Fruit fly (Drosophila melanogaster) whole organism, embryonic: Measurements from ENCODE around the gene Cpr66Cb.
A peak's percentile ranks its signal among the peaks of the same experiment; 100 is the strongest.

Source experiments
- Atf6 ChIP-seq: fragments of 200-800 bp; sonication (Bioruptor generic); IDR thresholded peaks from 2 replicates; pipeline ENCODE4 v1.3.6; 2022; ENCODE audit warnings: missing biosample characterization, missing genetic modification characterization
- CG1024 ChIP-seq: fragments of 200-800 bp; sonication (Bioruptor generic); IDR thresholded peaks from 2 replicates; pipeline ENCODE4 v1.3.6; 2022; ENCODE audit warnings: missing biosample characterization, missing genetic modification characterization
- CG11560 ChIP-seq: fragments of 200-800 bp; sonication (Bioruptor generic); IDR thresholded peaks from 3 replicates; pipeline ENCODE4 v1.3.6; 2022; ENCODE audit warnings: missing biosample characterization, missing genetic modification characterization
- CG12155 ChIP-seq: fragments of 200-800 bp; sonication (Bioruptor generic); optimal IDR thresholded peaks from 3 replicates; lab custom pipeline; 2016; ENCODE audit warnings: missing biosample characterization, missing genetic modification characterization
- CG12236 ChIP-seq: fragments of 200-800 bp; sonication (Bioruptor generic); optimal IDR thresholded peaks from 2 replicates; lab custom pipeline; 2016; ENCODE audit warnings: missing biosample characterization, missing genetic modification characterization
- CG12659 ChIP-seq: fragments of 200-800 bp; sonication (Bioruptor generic); optimal IDR thresholded peaks from 3 replicates; lab custom pipeline; 2017; ENCODE audit warnings: mild to moderate bottlenecking, missing biosample characterization, missing genetic modification reagents, missing genetic modification characterization
- CG12744 ChIP-seq: fragments of 200-800 bp; sonication (Bioruptor generic); optimal IDR thresholded peaks from 2 replicates; lab custom pipeline; 2016; ENCODE audit warnings: missing biosample characterization, missing genetic modification characterization
- CG15269 ChIP-seq: fragments of 200-800 bp; sonication (Bioruptor generic); optimal IDR thresholded peaks from 2 replicates; lab custom pipeline; 2018; ENCODE audit warnings: missing biosample characterization, mild to moderate bottlenecking, missing genetic modification characterization, moderate library complexity
- CG18262 ChIP-seq: fragments of 200-800 bp; optimal IDR thresholded peaks from 3 replicates; lab custom pipeline; 2019; ENCODE audit warnings: missing biosample characterization, mild to moderate bottlenecking, missing genetic modification characterization, moderate library complexity
- CG18619 ChIP-seq: fragments of 200-800 bp; sonication (Bioruptor generic); optimal IDR thresholded peaks from 3 replicates; lab custom pipeline; 2017; ENCODE audit warnings: missing biosample characterization, mild to moderate bottlenecking, missing genetic modification characterization
- CG2120 ChIP-seq: fragments of 200-800 bp; sonication (Bioruptor generic); optimal IDR thresholded peaks from 3 replicates; lab custom pipeline; 2016; ENCODE audit warnings: missing biosample characterization, missing genetic modification characterization
- CG2678 ChIP-seq: fragments of 200-800 bp; sonication (Bioruptor generic); optimal IDR thresholded peaks from 3 replicates; lab custom pipeline; 2019; ENCODE audit warnings: missing biosample characterization, mild to moderate bottlenecking, missing genetic modification characterization, moderate library complexity
- CG30403 ChIP-seq: fragments of 200-800 bp; sonication (Bioruptor generic); optimal IDR thresholded peaks from 3 replicates; lab custom pipeline; 2016; ENCODE audit warnings: missing biosample characterization, missing genetic modification characterization
- CG30431 ChIP-seq: fragments of 200-800 bp; sonication (Bioruptor generic); optimal IDR thresholded peaks from 2 replicates; lab custom pipeline; 2017; ENCODE audit warnings: missing biosample characterization, missing genetic modification characterization
- CG31441 ChIP-seq: fragments of 200-800 bp; sonication (Bioruptor generic); IDR thresholded peaks from 2 replicates; pipeline ENCODE4 v1.3.6; 2022; ENCODE audit warnings: missing biosample characterization, missing genetic modification characterization
- CG3407 ChIP-seq: fragments of 200-800 bp; sonication (Bioruptor generic); optimal IDR thresholded peaks from 2 replicates; lab custom pipeline; 2018; ENCODE audit warnings: missing biosample characterization, mild to moderate bottlenecking, missing genetic modification characterization
- CG43689 ChIP-seq: fragments of 200-800 bp; sonication (Bioruptor generic); IDR thresholded peaks from 2 replicates; pipeline ENCODE4 v1.3.6; 2022; ENCODE audit warnings: missing biosample characterization, missing genetic modification characterization
- CG6689 ChIP-seq: fragments of 200-800 bp; sonication (Bioruptor generic); IDR thresholded peaks from 2 replicates; pipeline ENCODE4 v1.3.6; 2022; ENCODE audit warnings: missing biosample characterization, missing genetic modification characterization
- CG7987 ChIP-seq: fragments of 200-800 bp; sonication (Bioruptor generic); optimal IDR thresholded peaks from 2 replicates; lab custom pipeline; 2018; ENCODE audit warnings: missing biosample characterization, mild to moderate bottlenecking, missing genetic modification characterization, moderate library complexity
- CG9727 ChIP-seq: fragments of 200-800 bp; sonication (Bioruptor generic); optimal IDR thresholded peaks from 3 replicates; lab custom pipeline; 2017; ENCODE audit warnings: missing biosample characterization, mild to moderate bottlenecking, missing genetic modification characterization
- CG9817 ChIP-seq: fragments of 200-800 bp; sonication (Bioruptor generic); optimal IDR thresholded peaks from 2 replicates; lab custom pipeline; 2018; ENCODE audit warnings: missing biosample characterization, mild to moderate bottlenecking, missing genetic modification characterization, moderate library complexity
- Camta ChIP-seq: fragments of 200-800 bp; sonication (Bioruptor generic); optimal IDR thresholded peaks from 2 replicates; lab custom pipeline; 2016; ENCODE audit warnings: missing biosample characterization, missing genetic modification characterization
- Drgx ChIP-seq: fragments of 200-800 bp; sonication (Bioruptor generic); IDR thresholded peaks from 2 replicates; pipeline ENCODE4 v1.3.6; 2022; ENCODE audit warnings: missing biosample characterization, missing genetic modification characterization
- E2f1 ChIP-seq: fragments of 200-800 bp; sonication (Bioruptor generic); IDR thresholded peaks from 2 replicates; pipeline ENCODE4 v1.3.6; 2022; ENCODE audit warnings: missing biosample characterization, missing genetic modification characterization
- Gug ChIP-seq: fragments of 200-800 bp; sonication (Bioruptor generic); IDR thresholded peaks from 4 replicates; pipeline ENCODE4 v1.3.6; 2022; ENCODE audit warnings: missing biosample characterization, missing genetic modification characterization
- H2.0 ChIP-seq: fragments of 200-800 bp; sonication (Bioruptor generic); IDR thresholded peaks from 2 replicates; pipeline ENCODE4 v1.3.6; 2022; ENCODE audit warnings: missing biosample characterization, missing genetic modification characterization
- Hr51 ChIP-seq, 2 experiments: fragments of 200-800 bp; sonication (Bioruptor generic); optimal IDR thresholded peaks; 2 replicates in 1 of 2; 3 replicates in 1 of 2; lab custom pipeline; 2016 to 2018; ENCODE audit warnings: missing biosample characterization in 2 of 2, missing genetic modification characterization in 2 of 2, mild to moderate bottlenecking in 1 of 2, moderate library complexity in 1 of 2
- Hsf ChIP-seq: fragments of 200-800 bp; sonication (Bioruptor generic); optimal IDR thresholded peaks from 3 replicates; lab custom pipeline; 2016; ENCODE audit warnings: missing biosample characterization, missing genetic modification characterization
- Nf-YB ChIP-seq: fragments of 200-800 bp; sonication (Bioruptor generic); optimal IDR thresholded peaks from 3 replicates; lab custom pipeline; 2019; ENCODE audit warnings: missing biosample characterization, mild to moderate bottlenecking, missing genetic modification characterization, moderate library complexity
- NfI ChIP-seq: fragments of 200-800 bp; sonication (Bioruptor generic); optimal IDR thresholded peaks from 3 replicates; lab custom pipeline; 2018; ENCODE audit warnings: missing biosample characterization, mild to moderate bottlenecking, missing genetic modification characterization, moderate library complexity
- croc ChIP-seq: fragments of 200-800 bp; sonication (Bioruptor generic); conservative IDR thresholded peaks from 3 replicates; pipeline ENCODE4 v1.3.6; 2022; ENCODE audit warnings: missing biosample characterization, missing genetic modification characterization
- dan ChIP-seq: fragments of 200-800 bp; sonication (Bioruptor generic); IDR thresholded peaks from 2 replicates; pipeline ENCODE4 v1.3.6; 2022; ENCODE audit warnings: missing biosample characterization, missing genetic modification characterization
- ems ChIP-seq: fragments of 200-800 bp; sonication (Bioruptor generic); optimal IDR thresholded peaks from 3 replicates; lab custom pipeline; 2016; ENCODE audit warnings: missing biosample characterization, missing genetic modification characterization
- fd96Cb ChIP-seq: fragments of 200-800 bp; sonication (Bioruptor generic); optimal IDR thresholded peaks from 2 replicates; lab custom pipeline; 2018; ENCODE audit warnings: missing biosample characterization, mild to moderate bottlenecking, missing genetic modification characterization, moderate library complexity
- gro ChIP-seq: fragments of 200-800 bp; sonication (Bioruptor generic); optimal IDR thresholded peaks from 2 replicates; lab custom pipeline; 2016; ENCODE audit warnings: missing biosample characterization, missing genetic modification characterization
- jumu ChIP-seq: fragments of 200-800 bp; sonication (Bioruptor generic); optimal IDR thresholded peaks from 3 replicates; lab custom pipeline; 2016; ENCODE audit warnings: missing biosample characterization, missing genetic modification characterization
- kay ChIP-seq: fragments of 200-800 bp; sonication (Bioruptor generic); optimal IDR thresholded peaks from 2 replicates; lab custom pipeline; 2016; ENCODE audit warnings: missing biosample characterization, missing genetic modification characterization
- lab ChIP-seq: fragments of 200-800 bp; sonication (Bioruptor generic); optimal IDR thresholded peaks from 3 replicates; lab custom pipeline; 2017; ENCODE audit warnings: missing biosample characterization, missing genetic modification characterization, mild to moderate bottlenecking, moderate library complexity, missing genetic modification reagents
- lilli ChIP-seq: fragments of 200-800 bp; sonication (Bioruptor generic); optimal IDR thresholded peaks from 3 replicates; lab custom pipeline; 2016; ENCODE audit warnings: missing biosample characterization, missing genetic modification characterization
- nmo ChIP-seq: fragments of 200-800 bp; sonication (Bioruptor generic); optimal IDR thresholded peaks from 2 replicates; lab custom pipeline; 2018; ENCODE audit warnings: missing biosample characterization, mild to moderate bottlenecking, missing genetic modification characterization, moderate library complexity
- otp ChIP-seq: fragments of 200-800 bp; sonication (Bioruptor generic); IDR thresholded peaks from 3 replicates; pipeline ENCODE4, ENCODE4 v1.3.6; 2022; ENCODE audit warnings: missing biosample characterization, missing genetic modification characterization
- phol ChIP-seq: fragments of 200-800 bp; sonication (Bioruptor generic); optimal IDR thresholded peaks from 3 replicates; lab custom pipeline; 2018; ENCODE audit warnings: missing biosample characterization, mild to moderate bottlenecking, missing genetic modification characterization, moderate library complexity
- rib ChIP-seq: fragments of 200-800 bp; sonication (Bioruptor generic); IDR thresholded peaks from 2 replicates; pipeline ENCODE4 v1.3.6; 2022; ENCODE audit warnings: missing biosample characterization, missing genetic modification characterization
- sd ChIP-seq: fragments of 200-800 bp; sonication (Bioruptor generic); optimal IDR thresholded peaks from 3 replicates; lab custom pipeline; 2018; ENCODE audit warnings: missing biosample characterization, mild to moderate bottlenecking, missing genetic modification characterization, moderate library complexity
- sens ChIP-seq: fragments of 200-800 bp; sonication (Bioruptor generic); peaks from one replicate; lab custom pipeline; 2016; ENCODE audit warnings: missing biosample characterization, missing genetic modification characterization
- seq ChIP-seq: fragments of 200-800 bp; sonication (Bioruptor generic); IDR thresholded peaks from 2 replicates; pipeline ENCODE4 v1.3.6; 2022; ENCODE audit warnings: missing biosample characterization, missing genetic modification characterization
- wdn ChIP-seq: fragments of 200-800 bp; sonication (Bioruptor generic); IDR thresholded peaks from 2 replicates; pipeline ENCODE4 v1.3.6; 2022; ENCODE audit warnings: missing biosample characterization, missing genetic modification characterization
- wor ChIP-seq: fragments of 200-800 bp; sonication (Bioruptor generic); IDR thresholded peaks from 2 replicates; pipeline ENCODE4 v1.3.6; 2022; ENCODE audit warnings: missing biosample characterization, missing genetic modification characterization
- zen ChIP-seq: fragments of 200-800 bp; sonication (Bioruptor generic); optimal IDR thresholded peaks from 3 replicates; lab custom pipeline; 2018; ENCODE audit warnings: missing biosample characterization, mild to moderate bottlenecking, missing genetic modification characterization, moderate library complexity

Cpr66Cb gene

DNA sequence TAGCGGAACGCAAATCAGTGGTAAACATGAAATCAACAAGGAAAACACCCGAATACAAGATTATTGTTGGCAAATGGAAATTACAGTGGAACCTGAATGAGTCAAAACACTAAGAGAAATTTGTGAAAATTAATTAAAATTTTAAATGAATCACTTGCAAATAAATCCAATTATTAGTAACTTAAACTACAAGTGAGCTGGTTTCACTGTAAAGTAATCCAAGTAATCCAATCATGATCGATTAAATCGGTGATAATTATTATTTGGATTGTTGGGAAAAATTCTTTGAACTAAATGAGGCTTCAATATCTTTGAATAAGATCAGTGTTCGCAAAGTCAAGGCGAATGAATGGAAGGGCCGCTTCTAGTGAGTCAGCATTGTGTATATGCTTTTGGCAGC is 48.1 kb upstream of the Cpr66Cb start (continued):
- 0 out of 2 replicates have a peak, but pooled peaks have one; percentile 14 for TF ChIP-seq CG31441 (GFP tag; lab: Robert Waterston, UW)
- TF ChIP-seq otp (GFP tag; lab: Robert Waterston, UW), result no peak
- no peak for TF ChIP-seq CG7987
- TF ChIP-seq CG9727 (GFP tag; lab: Kevin White, UChicago), result no peak
- TF ChIP-seq CG2678, result peak; percentile 48
- TF ChIP-seq Atf6, result peak; percentile 58
- TF ChIP-seq CG30431 (GFP tag; lab: Kevin White, UChicago), result no peak
- TF ChIP-seq wor (GFP tag; lab: Robert Waterston, UW), result no peak
- peak; percentile 2 for TF ChIP-seq fd96Cb
- peak; percentile 16 for TF ChIP-seq nmo (GFP tag; lab: Kevin White, UChicago)
- peak; percentile 43 for TF ChIP-seq kay
- no peak for TF ChIP-seq E2f1 (GFP tag; lab: Robert Waterston, UW)
- no peak for TF ChIP-seq CG12744 (GFP tag; lab: Kevin White, UChicago)
- peak; percentile 31 for TF ChIP-seq Hsf
- peak; percentile 46 for TF ChIP-seq CG2120 (GFP tag; lab: Kevin White, UChicago)
- no peak for TF ChIP-seq Drgx (GFP tag; lab: Robert Waterston, UW)
- TF ChIP-seq sens (GFP tag; lab: Kevin White, UChicago), result peak; percentile 62
- peak in 1 of 2 experiments; percentile 45 for TF ChIP-seq Hr51 (GFP tag; optimal IDR thresholded peaks at IDR 0.05; lab: Kevin White, UChicago)
- peak; percentile 6 for TF ChIP-seq lilli (GFP tag; lab: Kevin White, UChicago)
- peak; percentile 51 for TF ChIP-seq sd
- no peak for TF ChIP-seq Gug (GFP tag; lab: Robert Waterston, UW)
- TF ChIP-seq gro (GFP tag; lab: Kevin White, UChicago), result no peak
- TF ChIP-seq CG43689 (GFP tag; lab: Robert Waterston, UW), result no peak
- TF ChIP-seq seq, result no peak
- 0 out of 2 replicates have a peak, but pooled peaks have one; percentile 34 for TF ChIP-seq H2.0 (GFP tag; lab: Robert Waterston, UW)
- TF ChIP-seq dan (GFP tag; lab: Robert Waterston, UW), result no peak
- TF ChIP-seq CG1024 (GFP tag; lab: Robert Waterston, UW), result no peak
- TF ChIP-seq CG15269, result peak; percentile 65
- TF ChIP-seq CG3407, result no peak
- TF ChIP-seq CG18262, result no peak
- no peak for TF ChIP-seq CG12236 (GFP tag; lab: Kevin White, UChicago)
- TF ChIP-seq CG12155 (GFP tag; lab: Kevin White, UChicago), result peak; percentile 13
- TF ChIP-seq CG30403 (GFP tag; lab: Kevin White, UChicago), result peak; percentile 29
- no peak for TF ChIP-seq rib (GFP tag; lab: Robert Waterston, UW)
- TF ChIP-seq phol (tag; lab: Kevin White, UChicago), result peak; percentile 2
- TF ChIP-seq CG9817, result peak; percentile 7
- no peak for TF ChIP-seq CG11560
- no peak for TF ChIP-seq jumu (GFP tag; lab: Kevin White, UChicago)
- TF ChIP-seq Nf-YB (GFP tag; lab: Kevin White, UChicago), result no peak
- no peak for TF ChIP-seq ems
- TF ChIP-seq CG6689 (GFP tag; lab: Robert Waterston, UW), result no peak
- TF ChIP-seq zen, result no peak
- peak; percentile 55 for TF ChIP-seq lab (GFP tag; lab: Kevin White, UChicago)
- no peak for TF ChIP-seq wdn (GFP tag; lab: Robert Waterston, UW)
- TF ChIP-seq CG18619 (GFP tag; lab: Kevin White, UChicago), result no peak
- TF ChIP-seq Camta (GFP tag; lab: Kevin White, UChicago), result no peak
- peak; percentile 20 for TF ChIP-seq CG12659 (GFP tag; lab: Kevin White, UChicago)
- TF ChIP-seq croc (GFP tag; lab: Robert Waterston, UW), result no peak
- TF ChIP-seq NfI (GFP tag; lab: Kevin White, UChicago), result peak; percentile 33
